Fruit fly (Drosophila melanogaster): ENCODE data around the gene CG9215.

CG9215 gene

DNA sequence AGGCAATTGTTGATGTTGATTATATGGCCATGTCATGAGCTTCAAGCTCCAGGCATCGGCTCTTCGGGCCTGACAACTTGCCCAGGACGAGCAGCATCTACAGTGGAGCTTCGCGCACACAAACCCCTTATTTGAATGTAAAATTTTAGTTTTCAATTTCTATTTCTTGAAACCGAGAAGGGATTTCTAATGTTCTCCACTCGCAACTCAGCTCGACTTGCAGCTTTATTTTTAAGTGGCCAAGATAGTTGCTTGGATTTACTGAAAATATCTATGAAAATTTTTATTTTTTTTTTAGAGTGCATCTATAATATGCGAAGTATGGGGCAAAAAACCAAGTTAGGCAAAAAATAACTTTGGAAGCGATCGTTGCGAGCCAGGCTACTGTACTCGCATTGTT, 28.3 kb upstream of the CG9215 start (continued):
- TF ChIP-seq usp (GFP tag; optimal IDR thresholded peaks at IDR 0.05) (no peak), CG2116 (GFP tag; optimal IDR thresholded peaks at IDR 0.05) (no peak), lov (optimal IDR thresholded peaks at IDR 0.05) (no peak), lov (GFP tag; IDR thresholded peaks at IDR 0.05) (no peak), CG12942 (GFP tag; optimal IDR thresholded peaks at IDR 0.05) (no peak), HHEX (GFP tag; optimal IDR thresholded peaks at IDR 0.05) (no peak), CG4404 (GFP tag; IDR thresholded peaks at IDR 0.05) (no peak)

DNA sequence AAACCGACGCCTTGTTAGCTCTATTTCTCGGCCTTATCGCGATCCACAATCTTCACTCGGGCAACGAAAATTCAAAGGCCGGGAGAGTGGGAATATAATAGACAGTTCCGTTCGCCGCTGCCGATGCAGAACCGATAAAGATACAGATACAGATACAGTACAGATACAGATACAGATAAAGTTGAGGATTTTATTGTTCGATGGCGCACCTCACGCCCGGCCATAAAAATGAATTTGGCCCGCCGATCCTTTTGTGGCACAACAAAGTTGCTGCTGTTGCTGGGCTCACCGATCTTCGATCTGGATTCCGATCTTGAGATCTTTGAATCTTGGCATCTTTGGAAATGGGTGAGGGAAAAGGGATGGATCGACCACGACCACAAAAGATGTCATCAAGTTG, 27.5 kb upstream of the CG9215 start:
- peak; percentile 55 for TF ChIP-seq cad (GFP tag; optimal IDR thresholded peaks at IDR 0.05)
- no peak for TF ChIP-seq CG14667 (GFP tag; IDR thresholded peaks at IDR 0.05)
- peak; percentile 100 for TF ChIP-seq grn (GFP tag; optimal IDR thresholded peaks at IDR 0.05)
- peak; percentile 65 for TF ChIP-seq kni (GFP tag; optimal IDR thresholded peaks at IDR 0.05)
- TF ChIP-seq Neu2 (GFP tag; optimal IDR thresholded peaks at IDR 0.05; ENCODE audit: borderline replicate concordance), result no peak
- peak; percentile 22 for TF ChIP-seq pros (GFP tag; optimal IDR thresholded peaks at IDR 0.05)
- peak; percentile 33 for TF ChIP-seq CG12769 (tag; optimal IDR thresholded peaks at IDR 0.05)
- TF ChIP-seq abd-A (tag; optimal IDR thresholded peaks at IDR 0.05), result peak; percentile 32
- peak; percentile 72 for TF ChIP-seq CG15479 (GFP tag; optimal IDR thresholded peaks at IDR 0.05)
- no peak for TF ChIP-seq schlank (tag; optimal IDR thresholded peaks at IDR 0.05)

DNA sequence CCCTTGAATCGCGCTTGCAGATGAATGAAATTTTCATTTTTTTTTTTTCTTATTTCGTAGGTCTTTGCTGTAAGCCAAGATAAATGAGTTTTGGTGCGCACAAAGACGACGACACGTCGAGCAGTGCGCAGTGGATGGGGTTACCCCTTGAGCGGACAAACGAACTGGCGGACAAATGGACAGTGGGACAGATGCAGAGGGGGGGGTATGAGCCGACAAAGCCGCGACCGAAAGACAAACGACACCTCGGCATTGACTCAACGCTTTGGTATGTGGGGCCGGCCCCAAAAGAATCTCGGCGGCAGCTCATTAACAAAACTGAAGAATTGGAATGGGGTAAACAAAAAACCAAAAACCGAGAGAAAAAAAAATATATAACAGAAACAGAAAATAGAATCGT, 26.7 kb upstream of the CG9215 start:
- 0 out of 2 replicates have a peak, but pooled peaks have one; percentile 23 for TF ChIP-seq Awh (GFP tag; IDR thresholded peaks at IDR 0.05)
- TF ChIP-seq kni (GFP tag; optimal IDR thresholded peaks at IDR 0.05), result peak; percentile 49
- peak; percentile 71; the same call in 1 of the 4 replicates for TF ChIP-seq chinmo (GFP tag; IDR thresholded peaks at IDR 0.05; ENCODE audit: partially characterized antibody)
- no peak for TF ChIP-seq Sox102F (GFP tag; optimal IDR thresholded peaks at IDR 0.05)
- TF ChIP-seq CG4404 (GFP tag; IDR thresholded peaks at IDR 0.05), result no peak
- peak; percentile 60 for TF ChIP-seq oc (tag; optimal IDR thresholded peaks at IDR 0.05)
- no peak for TF ChIP-seq z (GFP tag; IDR thresholded peaks at IDR 0.05)
- TF ChIP-seq sd (tag; optimal IDR thresholded peaks at IDR 0.05), result peak; percentile 91
- TF ChIP-seq nerfin-1 (tag; optimal IDR thresholded peaks at IDR 0.05), result no peak
- TF ChIP-seq Med (GFP tag), result peak; percentile 10
- peak; percentile 71 for TF ChIP-seq sqz (GFP tag; optimal IDR thresholded peaks at IDR 0.05)
- TF ChIP-seq crol (GFP tag; IDR thresholded peaks at IDR 0.05), result peak; percentile 73
- TF ChIP-seq dati (GFP tag; IDR thresholded peaks at IDR 0.05), result no peak
- TF ChIP-seq CG8359 (GFP tag; optimal IDR thresholded peaks at IDR 0.05; ENCODE audit: borderline replicate concordance), result peak; percentile 17
- peak; percentile 46 for TF ChIP-seq Deaf1 (tag; optimal IDR thresholded peaks at IDR 0.05)

DNA sequence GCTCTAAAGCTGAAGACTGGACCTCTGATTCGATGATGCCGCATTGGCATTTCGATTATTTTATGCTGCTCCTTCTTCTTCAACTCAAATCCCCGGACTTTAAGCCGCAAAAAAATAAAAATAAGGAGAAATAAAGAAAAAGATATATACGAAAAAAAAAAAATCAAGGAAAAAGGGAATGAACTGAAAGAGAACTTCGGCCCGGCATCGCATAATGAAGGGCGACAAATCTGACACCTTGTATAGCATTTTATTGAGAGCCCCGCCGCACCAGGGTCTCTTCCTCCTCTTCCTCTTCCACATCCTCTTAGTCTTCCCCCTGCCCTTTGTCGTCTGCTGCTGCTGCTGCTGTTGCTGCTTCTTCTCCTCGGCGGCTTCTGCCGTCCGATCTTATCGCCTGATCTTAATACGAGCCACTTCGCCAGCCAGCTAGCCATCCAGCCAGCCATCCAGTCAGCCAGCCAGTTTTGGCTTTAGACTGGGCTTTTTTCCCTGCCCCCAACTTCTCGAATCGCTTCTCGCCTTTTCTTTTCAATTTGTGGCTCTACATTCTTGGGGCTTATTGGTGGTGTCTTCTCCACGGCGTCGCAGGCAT, 26.2 kb upstream of the CG9215 start:
- TF ChIP-seq Hr51 (GFP tag; optimal IDR thresholded peaks at IDR 0.05) (no peak), h (optimal IDR thresholded peaks at IDR 0.05) (no peak), pzg (GFP tag; optimal IDR thresholded peaks at IDR 0.05) (no peak), YL-1 (GFP tag; optimal IDR thresholded peaks at IDR 0.05) (no peak), Adf1 (GFP tag; IDR thresholded peaks at IDR 0.05) (no peak), NK7.1 (GFP tag; optimal IDR thresholded peaks at IDR 0.05) (no peak), gem (tag; optimal IDR thresholded peaks at IDR 0.05) (no peak), CG33557 (GFP tag; optimal IDR thresholded peaks at IDR 0.05) (no peak), Gsc (GFP tag; IDR thresholded peaks at IDR 0.05) (no peak), pros (GFP tag; optimal IDR thresholded peaks at IDR 0.05) (peak; percentile 60), nom (GFP tag; optimal IDR thresholded peaks at IDR 0.05) (peak; percentile 81), cwo (GFP tag; optimal IDR thresholded peaks at IDR 0.05) (no peak), lola (GFP tag; optimal IDR thresholded peaks at IDR 0.05) (no peak), Eip74EF (GFP tag; optimal IDR thresholded peaks at IDR 0.05) (no peak), sens (GFP tag) (peak; percentile 39), gcm (GFP tag; optimal IDR thresholded peaks at IDR 0.05) (no peak), grn (GFP tag; optimal IDR thresholded peaks at IDR 0.05) (peak; percentile 76)

Measured in whole organism, embryonic.